Worm (Caenorhabditis elegans): ENCODE measurements around the gene ser-6.

DNA sequence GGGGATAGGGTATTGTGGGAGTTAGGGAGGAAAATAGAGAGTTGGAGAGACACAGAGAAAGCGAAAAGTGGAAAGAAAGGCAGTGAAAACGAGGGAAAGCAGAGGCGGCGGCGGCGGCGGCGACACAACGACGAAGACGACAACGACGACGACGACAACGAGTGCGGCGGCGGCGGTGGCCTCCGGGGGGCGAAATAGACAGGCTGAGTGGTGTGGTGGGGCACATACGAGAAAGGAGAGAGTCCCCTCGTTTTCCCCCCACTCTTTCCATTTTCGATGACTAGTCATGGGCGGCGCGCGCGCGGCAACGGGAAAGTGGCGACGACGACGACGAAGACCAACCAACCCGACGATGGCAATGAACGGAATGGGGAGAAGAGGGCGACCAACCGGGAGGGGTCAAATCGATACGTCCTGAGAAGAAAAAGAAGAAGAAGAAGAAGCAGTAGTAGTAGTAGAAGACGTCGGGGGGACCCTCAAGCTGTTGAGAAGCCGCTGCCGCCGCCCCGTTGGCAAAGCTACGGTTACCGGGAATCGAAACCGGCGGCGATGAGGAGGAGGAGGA lies 38.8 kb downstream of the ser-6 start:
- TF ChIP-seq ceh-36 (tag; optimal IDR thresholded peaks at IDR 0.05) (no peak), ama-1 (optimal IDR thresholded peaks at IDR 0.05) (no peak), ets-7 (tag; optimal IDR thresholded peaks at IDR 0.05) (no peak), F13C5.2 (tag; optimal IDR thresholded peaks at IDR 0.05) (peak; percentile 16), tbx-37 (GFP tag; conservative IDR thresholded peaks at IDR 0.05) (no peak), sea-1 (GFP tag; conservative IDR thresholded peaks at IDR 0.05) (no peak), tra-4 (tag; optimal IDR thresholded peaks at IDR 0.05) (no peak), ceh-13 (GFP tag; optimal IDR thresholded peaks at IDR 0.05) (no peak), hmg-4 (GFP tag; optimal IDR thresholded peaks at IDR 0.05) (peak; percentile 39), hmbx-1 (tag; optimal IDR thresholded peaks at IDR 0.05) (no peak), flt-1 (GFP tag; IDR thresholded peaks at IDR 0.05) (no peak), hnd-1 (tag; optimal IDR thresholded peaks at IDR 0.05) (no peak)

All from whole organism, early embryonic.